Fruit fly (Drosophila melanogaster) whole organism, embryonic: ENCODE measurements around the gene CG1024.
A peak's percentile ranks its signal among the peaks of the same experiment; 100 is the strongest.

ENCODE experiments used
- Atf-2 ChIP-seq: fragments of 200-800 bp; sonication (Bioruptor generic); optimal IDR thresholded peaks from 2 replicates; lab custom pipeline; 2016; ENCODE audit warnings: missing biosample characterization, missing genetic modification characterization
- Bgb ChIP-seq: fragments of 200-800 bp; sonication (Bioruptor generic); IDR thresholded peaks from 2 replicates; pipeline ENCODE4 v1.3.6; 2022; ENCODE audit warnings: missing biosample characterization, missing genetic modification characterization; ENCODE audit not compliant: partially characterized antibody
- CG10565 ChIP-seq: fragments of 200-800 bp; sonication (Bioruptor generic); optimal IDR thresholded peaks from 3 replicates; lab custom pipeline; 2016; ENCODE audit warnings: missing biosample characterization, mild to moderate bottlenecking, missing genetic modification characterization
- CG12236 ChIP-seq: fragments of 200-800 bp; sonication (Bioruptor generic); optimal IDR thresholded peaks from 2 replicates; lab custom pipeline; 2016; ENCODE audit warnings: missing biosample characterization, missing genetic modification characterization
- CG12299 ChIP-seq: fragments of 200-800 bp; sonication (Bioruptor generic); optimal IDR thresholded peaks from 2 replicates; lab custom pipeline; 2018; ENCODE audit warnings: missing biosample characterization, mild to moderate bottlenecking, missing genetic modification characterization
- CG14014 ChIP-seq: fragments of 200-800 bp; sonication (Bioruptor generic); IDR thresholded peaks from 2 replicates; pipeline ENCODE4 v1.3.6; 2022; ENCODE audit warnings: missing biosample characterization, missing genetic modification characterization
- CG14050 ChIP-seq: fragments of 200-800 bp; sonication (Bioruptor generic); IDR thresholded peaks from 3 replicates; pipeline ENCODE4 v1.3.6; 2022; ENCODE audit warnings: missing biosample characterization, missing genetic modification characterization
- CG14965 ChIP-seq: fragments of 200-800 bp; sonication (Bioruptor generic); optimal IDR thresholded peaks from 2 replicates; lab custom pipeline; 2016; ENCODE audit warnings: missing biosample characterization, missing genetic modification characterization, borderline replicate concordance
- CG1529 ChIP-seq: fragments of 200-800 bp; sonication (Bioruptor generic); optimal IDR thresholded peaks from 3 replicates; lab custom pipeline; 2018; ENCODE audit warnings: missing biosample characterization, missing genetic modification characterization
- CG1603 ChIP-seq: fragments of 200-800 bp; sonication (Bioruptor generic); optimal IDR thresholded peaks from 2 replicates; lab custom pipeline; 2019; ENCODE audit warnings: missing biosample characterization, mild to moderate bottlenecking, missing genetic modification characterization, moderate library complexity
- CG1647 ChIP-seq: fragments of 200-800 bp; sonication (Bioruptor generic); optimal IDR thresholded peaks from 3 replicates; lab custom pipeline; 2016; ENCODE audit warnings: missing biosample characterization, missing genetic modification characterization
- CG17328 ChIP-seq: fragments of 200-800 bp; sonication (Bioruptor generic); IDR thresholded peaks from 2 replicates; pipeline ENCODE4 v1.3.6; 2022; ENCODE audit warnings: missing biosample characterization, missing genetic modification characterization
- CG17361 ChIP-seq: fragments of 200-800 bp; sonication (Bioruptor generic); IDR thresholded peaks from 3 replicates; pipeline ENCODE4 v1.3.6; 2022; ENCODE audit warnings: missing biosample characterization, missing genetic modification characterization
- CG17829 ChIP-seq: fragments of 200-800 bp; optimal IDR thresholded peaks from 2 replicates; lab custom pipeline; 2019; ENCODE audit warnings: missing biosample characterization, mild to moderate bottlenecking, missing genetic modification characterization, moderate library complexity
- CG18262 ChIP-seq: fragments of 200-800 bp; optimal IDR thresholded peaks from 3 replicates; lab custom pipeline; 2019; ENCODE audit warnings: missing biosample characterization, mild to moderate bottlenecking, missing genetic modification characterization, moderate library complexity
- CG2129 ChIP-seq: fragments of 200-800 bp; sonication (Bioruptor generic); IDR thresholded peaks from 2 replicates; pipeline ENCODE4 v1.3.6; 2022; ENCODE audit warnings: missing biosample characterization, missing genetic modification characterization; ENCODE audit not compliant: partially characterized antibody
- CG30020 ChIP-seq: fragments of 200-800 bp; optimal IDR thresholded peaks from 2 replicates; lab custom pipeline; 2019; ENCODE audit warnings: missing biosample characterization, mild to moderate bottlenecking, missing genetic modification characterization, moderate library complexity
- CG32772 ChIP-seq: fragments of 200-800 bp; sonication (Bioruptor generic); IDR thresholded peaks from 2 replicates; pipeline ENCODE4 v1.3.6; 2022; ENCODE audit warnings: missing biosample characterization, missing genetic modification characterization
- CG5180 ChIP-seq: fragments of 200-800 bp; sonication (Bioruptor generic); optimal IDR thresholded peaks from 3 replicates; lab custom pipeline; 2017; ENCODE audit warnings: missing biosample characterization, missing genetic modification characterization, mild to moderate bottlenecking, moderate library complexity, missing genetic modification reagents
- CG8944 ChIP-seq: fragments of 200-800 bp; sonication (Bioruptor generic); optimal IDR thresholded peaks from 3 replicates; lab custom pipeline; 2016; ENCODE audit warnings: missing biosample characterization, missing genetic modification characterization
- CG9797 ChIP-seq: fragments of 200-800 bp; sonication (Bioruptor generic); optimal IDR thresholded peaks from 3 replicates; lab custom pipeline; 2018; ENCODE audit warnings: missing biosample characterization, mild to moderate bottlenecking, missing genetic modification characterization
- CHES-1-like ChIP-seq: fragments of 200-800 bp; sonication (Bioruptor generic); optimal IDR thresholded peaks from 2 replicates; lab custom pipeline; 2016; ENCODE audit warnings: missing biosample characterization, missing genetic modification characterization
- CTCF ChIP-seq: fragments of 200-800 bp; sonication (Bioruptor generic); optimal IDR thresholded peaks from 2 replicates; lab custom pipeline; 2017; ENCODE audit warnings: missing biosample characterization, mild to moderate bottlenecking, missing genetic modification characterization, moderate library complexity
- Dfd ChIP-seq, 2 experiments: fragments of >200 bp; optimal IDR thresholded peaks; 2 replicates each; lab custom pipeline; 2017; ENCODE audit warnings: missing biosample characterization in 2 of 2, missing genetic modification characterization in 2 of 2
- Dip2 ChIP-seq: fragments of 200-800 bp; sonication (Bioruptor generic); IDR thresholded peaks from 2 replicates; pipeline ENCODE4 v1.3.6; 2022; ENCODE audit warnings: missing biosample characterization, missing genetic modification characterization
- Dll ChIP-seq: fragments of 200-800 bp; sonication (Bioruptor generic); IDR thresholded peaks from 4 replicates; pipeline ENCODE4 v1.3.6; 2022; ENCODE audit warnings: missing biosample characterization, missing genetic modification characterization; ENCODE audit not compliant: partially characterized antibody
- Ets97D ChIP-seq: fragments of 200-800 bp; sonication (Bioruptor generic); optimal IDR thresholded peaks from 3 replicates; lab custom pipeline; 2016; ENCODE audit warnings: missing biosample characterization, missing genetic modification characterization
- HLHmδ ChIP-seq: fragments of 200-800 bp; sonication (Bioruptor generic); optimal IDR thresholded peaks from 2 replicates; lab custom pipeline; 2018; ENCODE audit warnings: missing biosample characterization, mild to moderate bottlenecking, missing genetic modification characterization, moderate library complexity
- Myb ChIP-seq: fragments of 200-800 bp; sonication (Bioruptor generic); optimal IDR thresholded peaks from 2 replicates; lab custom pipeline; 2016; ENCODE audit warnings: missing biosample characterization, missing genetic modification characterization
- Tbp ChIP-seq: fragments of >200 bp; optimal IDR thresholded peaks from 2 replicates; lab custom pipeline; 2018; ENCODE audit warnings: missing biosample characterization, missing genetic modification characterization
- Usf ChIP-seq: fragments of 200-800 bp; sonication (Bioruptor generic); optimal IDR thresholded peaks from 2 replicates; lab custom pipeline; 2017; ENCODE audit warnings: missing genotype, missing biosample characterization, missing genetic modification characterization
- amos ChIP-seq: fragments of 200-800 bp; sonication (Bioruptor generic); IDR thresholded peaks from 2 replicates; pipeline ENCODE4 v1.3.6; 2022; ENCODE audit warnings: missing biosample characterization, missing genetic modification characterization; ENCODE audit not compliant: partially characterized antibody
- ash1 ChIP-seq: fragments of 200-800 bp; sonication (Bioruptor generic); optimal IDR thresholded peaks from 2 replicates; lab custom pipeline; 2018; ENCODE audit warnings: missing biosample characterization, mild to moderate bottlenecking, missing genetic modification characterization
- br ChIP-seq: fragments of >200 bp; optimal IDR thresholded peaks from 2 replicates; lab custom pipeline; 2017
- dan ChIP-seq: fragments of 200-800 bp; sonication (Bioruptor generic); IDR thresholded peaks from 2 replicates; pipeline ENCODE4 v1.3.6; 2022; ENCODE audit warnings: missing biosample characterization, missing genetic modification characterization
- dati ChIP-seq: fragments of 200-800 bp; sonication (Bioruptor generic); IDR thresholded peaks from 2 replicates; pipeline ENCODE4 v1.3.6; 2022; ENCODE audit warnings: missing biosample characterization, missing genetic modification characterization
- dm ChIP-seq: fragments of 200-800 bp; sonication (Bioruptor generic); optimal IDR thresholded peaks from 3 replicates; lab custom pipeline; 2016; ENCODE audit warnings: missing biosample characterization, missing genetic modification characterization
- ems ChIP-seq: fragments of 200-800 bp; sonication (Bioruptor generic); optimal IDR thresholded peaks from 3 replicates; lab custom pipeline; 2016; ENCODE audit warnings: missing biosample characterization, missing genetic modification characterization
- gcm ChIP-seq: fragments of 200-800 bp; sonication (Bioruptor generic); optimal IDR thresholded peaks from 2 replicates; lab custom pipeline; 2019; ENCODE audit warnings: missing biosample characterization, mild to moderate bottlenecking, missing genetic modification characterization, moderate library complexity
- jigr1 ChIP-seq: fragments of 200-800 bp; sonication (Bioruptor generic); IDR thresholded peaks from 3 replicates; pipeline ENCODE4 v1.3.6; 2022; ENCODE audit warnings: missing biosample characterization, missing genetic modification characterization
- jumu ChIP-seq: fragments of 200-800 bp; sonication (Bioruptor generic); optimal IDR thresholded peaks from 3 replicates; lab custom pipeline; 2016; ENCODE audit warnings: missing biosample characterization, missing genetic modification characterization
- luna ChIP-seq: fragments of 200-800 bp; sonication (Bioruptor generic); optimal IDR thresholded peaks from 2 replicates; lab custom pipeline; 2016; ENCODE audit warnings: missing biosample characterization, missing genetic modification characterization
- nmo ChIP-seq: fragments of 200-800 bp; sonication (Bioruptor generic); optimal IDR thresholded peaks from 2 replicates; lab custom pipeline; 2018; ENCODE audit warnings: missing biosample characterization, mild to moderate bottlenecking, missing genetic modification characterization, moderate library complexity
- pan ChIP-seq, 4 experiments: fragments of >200 bp in 3 of 4; fragments of 200-800 bp in 1 of 4; sonication (Bioruptor generic) in 1 of 4; optimal IDR thresholded peaks in 3 of 4; IDR thresholded peaks in 1 of 4; 2 replicates each; pipeline versions ENCODE4 v1.3.6 to Lab custom; 2017 to 2022; ENCODE audit warnings: missing biosample characterization in 2 of 4, missing genetic modification characterization in 2 of 4, mixed read lengths in 1 of 4
- phol ChIP-seq: fragments of 200-800 bp; sonication (Bioruptor generic); optimal IDR thresholded peaks from 3 replicates; lab custom pipeline; 2018; ENCODE audit warnings: missing biosample characterization, mild to moderate bottlenecking, missing genetic modification characterization, moderate library complexity
- sd ChIP-seq: fragments of 200-800 bp; sonication (Bioruptor generic); optimal IDR thresholded peaks from 3 replicates; lab custom pipeline; 2018; ENCODE audit warnings: missing biosample characterization, mild to moderate bottlenecking, missing genetic modification characterization, moderate library complexity
- sim ChIP-seq: fragments of 200-800 bp; sonication (Bioruptor generic); IDR thresholded peaks from 2 replicates; pipeline ENCODE4 v1.3.6; 2022; ENCODE audit warnings: missing biosample characterization, missing genetic modification characterization
- slou ChIP-seq: fragments of 200-800 bp; sonication (Bioruptor generic); optimal IDR thresholded peaks from 3 replicates; lab custom pipeline; 2016; ENCODE audit warnings: missing biosample characterization, missing genetic modification characterization
- sqz ChIP-seq: fragments of 200-800 bp; sonication (Bioruptor generic); optimal IDR thresholded peaks from 3 replicates; lab custom pipeline; 2018; ENCODE audit warnings: missing biosample characterization, mild to moderate bottlenecking, missing genetic modification characterization
- stc ChIP-seq: fragments of 200-800 bp; sonication (Bioruptor generic); IDR thresholded peaks from 2 replicates; pipeline ENCODE4 v1.3.6; 2022; ENCODE audit warnings: missing biosample characterization, missing genetic modification characterization
- trem ChIP-seq: fragments of 200-800 bp; optimal IDR thresholded peaks from 3 replicates; lab custom pipeline; 2019; ENCODE audit warnings: missing biosample characterization, mild to moderate bottlenecking, missing genetic modification characterization, moderate library complexity
- zen2 ChIP-seq: fragments of 200-800 bp; sonication (Bioruptor generic); IDR thresholded peaks from 3 replicates; pipeline ENCODE4 v1.3.6; 2022; ENCODE audit warnings: missing biosample characterization, missing genetic modification characterization; ENCODE audit not compliant: partially characterized antibody

CG1024 gene

DNA sequence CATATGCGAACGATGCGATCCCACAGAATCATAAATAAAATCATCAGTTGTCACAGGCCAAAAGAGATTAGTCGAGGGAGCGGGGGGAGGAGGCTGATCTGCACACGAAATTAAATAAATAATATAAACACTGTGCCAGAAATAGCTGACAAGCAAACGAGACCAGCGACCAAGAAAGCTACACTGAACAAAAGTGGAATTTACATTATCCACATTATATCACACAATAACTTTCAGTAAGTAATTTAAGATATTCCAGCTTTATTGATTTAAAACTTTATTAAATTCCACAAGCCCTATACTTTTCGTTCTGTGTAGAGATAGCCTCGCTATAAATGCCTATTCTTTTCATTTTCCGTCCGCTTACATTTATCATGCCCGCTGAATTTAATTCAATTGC is 24.0 kb upstream of the CG1024 start (continued):
- TF ChIP-seq CG17361 (GFP tag; lab: Robert Waterston, UW) (peak; percentile 80), phol (peak; percentile 82), CG1529 (GFP tag; lab: Kevin White, UChicago) (peak; percentile 69), Myb (peak; percentile 56), ems (peak; percentile 68), CG2129 (no peak), Atf-2 (GFP tag; lab: Kevin White, UChicago) (peak; percentile 18), ash1 (no peak), CG5180 (peak; percentile 19), gcm (peak; percentile 70), CG12236 (GFP tag; lab: Kevin White, UChicago) (peak; percentile 64), CG14050 (GFP tag; lab: Robert Waterston, UW) (peak; percentile 78), CG30020 (tag; lab: Kevin White, UChicago) (peak; percentile 1), dati (GFP tag; lab: Robert Waterston, UW) (peak; percentile 78), nmo (GFP tag; lab: Kevin White, UChicago) (peak; percentile 83), CG14965 (GFP tag; lab: Kevin White, UChicago) (peak; percentile 34), Dll (no peak), CG1603 (peak; percentile 71), jumu (GFP tag; lab: Kevin White, UChicago) (peak; percentile 66), CG17328 (peak; percentile 90), br (lab: Kevin White, UChicago) (no peak), CG14014 (GFP tag; lab: Robert Waterston, UW) (peak; percentile 87), trem (tag; lab: Kevin White, UChicago) (peak; percentile 54), CG12299 (tag; lab: Kevin White, UChicago) (peak; percentile 58), sd (peak; percentile 30), CG10565 (GFP tag; lab: Kevin White, UChicago) (no peak), HLHmδ (no peak), sqz (peak; percentile 49), CTCF (GFP tag; lab: Kevin White, UChicago) (peak; percentile 19), CG1647 (GFP tag; lab: Kevin White, UChicago) (peak; percentile 45), pan (optimal IDR thresholded peaks at IDR 0.05; lab: Kevin White, UChicago) (no peak), pan (GFP tag; optimal IDR thresholded peaks at IDR 0.05 in 1 of 2, IDR thresholded peaks at IDR 0.05 in 1 of 2) (peak in 1 of 2 experiments; percentile 91), stc (GFP tag; lab: Robert Waterston, UW) (peak; percentile 86; the same call in 1 of the 2 replicates), sim (GFP tag; lab: Robert Waterston, UW) (peak; percentile 89), luna (GFP tag; lab: Kevin White, UChicago) (no peak), Usf (GFP tag; lab: Kevin White, UChicago) (no peak), slou (GFP tag; lab: Kevin White, UChicago) (peak; percentile 67), CG32772 (peak; percentile 82), Tbp (GFP tag; lab: Kevin White, UChicago) (no peak), CG18262 (tag; lab: Kevin White, UChicago) (peak; percentile 80), CG8944 (GFP tag; lab: Kevin White, UChicago) (peak; percentile 49), dm (GFP tag; lab: Kevin White, UChicago) (peak; percentile 23), CHES-1-like (GFP tag; lab: Kevin White, UChicago) (peak; percentile 64), dan (GFP tag; lab: Robert Waterston, UW) (no peak), CG9797 (GFP tag; lab: Kevin White, UChicago) (no peak), Dfd (GFP tag; optimal IDR thresholded peaks at IDR 0.05; lab: Kevin White, UChicago) (no peak), Dip2 (GFP tag; lab: Robert Waterston, UW) (no peak), Ets97D (GFP tag; lab: Kevin White, UChicago) (peak; percentile 49), jigr1 (GFP tag; lab: Robert Waterston, UW) (no peak), Bgb (GFP tag; lab: Robert Waterston, UW) (no peak), zen2 (no peak), CG17829 (peak; percentile 72), amos (GFP tag; lab: Robert Waterston, UW) (no peak)
